Worm (Caenorhabditis elegans): ENCODE data around the gene T04B2.7.

Gene T04B2.7

DNA sequence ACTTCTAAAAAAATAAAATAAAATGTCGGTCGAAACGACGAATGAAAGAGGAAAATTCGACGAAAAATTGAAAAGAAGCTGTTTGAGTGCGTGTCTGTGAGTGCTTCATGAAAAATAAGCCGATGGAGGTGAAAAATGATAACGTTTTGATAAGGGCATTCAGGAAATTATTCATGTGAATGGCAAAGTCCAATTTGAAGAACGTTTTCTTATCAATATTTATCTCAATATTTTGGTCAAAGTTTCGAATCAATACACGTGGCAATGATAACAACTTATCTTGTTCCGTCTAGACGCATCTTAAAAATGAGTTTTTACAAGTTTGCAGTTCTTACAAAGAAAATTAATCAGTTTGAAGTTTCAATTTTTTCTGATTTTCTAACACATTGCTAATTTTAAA lies 3.1 kb upstream of the T04B2.7 start (continued):
- TF ChIP-seq mab-5 (tag; optimal IDR thresholded peaks at IDR 0.05), result no peak
- no peak for TF ChIP-seq nhr-129 (tag; optimal IDR thresholded peaks at IDR 0.05)
- TF ChIP-seq nhr-10 (tag; optimal IDR thresholded peaks at IDR 0.05), result no peak

- TF ChIP-seq mbf-1 (tag; optimal IDR thresholded peaks at IDR 0.05) (no peak), unc-39 (tag; optimal IDR thresholded peaks at IDR 0.05) (no peak), dmd-4 (tag; optimal IDR thresholded peaks at IDR 0.05) (no peak), ZK546.5 (tag; optimal IDR thresholded peaks at IDR 0.05) (no peak), lin-13 (GFP tag; optimal IDR thresholded peaks at IDR 0.05) (no peak), sma-9 (GFP tag; optimal IDR thresholded peaks at IDR 0.05) (no peak), sma-9 (tag; optimal IDR thresholded peaks at IDR 0.05) (no peak), blmp-1 (tag; optimal IDR thresholded peaks at IDR 0.05; ENCODE audit: insufficient read depth) (no peak), lsy-2 (tag; optimal IDR thresholded peaks at IDR 0.05) (no peak), aly-2 (tag; optimal IDR thresholded peaks at IDR 0.05) (no peak), unc-55 (GFP tag; optimal IDR thresholded peaks at IDR 0.05) (no peak), ztf-4 (tag; optimal IDR thresholded peaks at IDR 0.05) (no peak), skn-1 (tag; optimal IDR thresholded peaks at IDR 0.05) (no peak)
Measured at ce11 chrIV:10053550-10053949, 2.5 kb downstream of the T04B2.7 start, which contains the start of gene srv-12. Gene srv-12 (minus strand): TSS chrIV:10053650.

DNA sequence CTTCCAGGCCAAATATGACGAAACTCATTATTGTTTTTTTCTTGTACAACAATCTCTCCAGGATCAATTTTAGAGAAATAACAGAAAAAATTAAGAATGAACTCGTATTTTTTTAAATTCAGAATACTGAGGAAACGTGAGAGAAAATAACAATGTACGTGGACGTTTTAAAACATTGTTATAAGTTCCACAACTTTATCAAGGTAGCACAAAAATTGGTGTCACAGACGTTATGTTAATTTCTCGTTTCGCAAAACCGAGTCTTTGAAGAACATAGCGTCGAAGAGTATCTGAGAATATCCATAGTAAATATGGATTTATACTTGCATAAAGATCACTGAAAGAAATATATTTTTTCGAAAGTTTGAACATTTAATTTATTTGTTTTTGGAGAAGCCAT lies 5.0 kb downstream of the T04B2.7 start, which contains the start of gene T04B2.8:
T04B2.8 (minus strand) TSS at position 101 of the 400 bp plus-strand sequence.
- no peak for TF ChIP-seq unc-39 (tag; optimal IDR thresholded peaks at IDR 0.05)
- TF ChIP-seq lin-13 (GFP tag; optimal IDR thresholded peaks at IDR 0.05), result no peak
- TF ChIP-seq crh-2 (tag; optimal IDR thresholded peaks at IDR 0.05), result no peak
- TF ChIP-seq C34F6.9 (tag; optimal IDR thresholded peaks at IDR 0.05), result no peak
- no peak for TF ChIP-seq ZK546.5 (tag; optimal IDR thresholded peaks at IDR 0.05)
- TF ChIP-seq elt-3 (tag; optimal IDR thresholded peaks at IDR 0.05), result no peak
- no peak for TF ChIP-seq unc-55 (GFP tag; optimal IDR thresholded peaks at IDR 0.05)
- no peak for TF ChIP-seq ama-1 (optimal IDR thresholded peaks at IDR 0.05)
- TF ChIP-seq lsy-2 (tag; optimal IDR thresholded peaks at IDR 0.05), result no peak
- no peak for TF ChIP-seq sma-3 (GFP tag; optimal IDR thresholded peaks at IDR 0.05)
- no peak for TF ChIP-seq nhr-10 (tag; optimal IDR thresholded peaks at IDR 0.05)
- TF ChIP-seq aly-2 (tag; optimal IDR thresholded peaks at IDR 0.05), result no peak

DNA sequence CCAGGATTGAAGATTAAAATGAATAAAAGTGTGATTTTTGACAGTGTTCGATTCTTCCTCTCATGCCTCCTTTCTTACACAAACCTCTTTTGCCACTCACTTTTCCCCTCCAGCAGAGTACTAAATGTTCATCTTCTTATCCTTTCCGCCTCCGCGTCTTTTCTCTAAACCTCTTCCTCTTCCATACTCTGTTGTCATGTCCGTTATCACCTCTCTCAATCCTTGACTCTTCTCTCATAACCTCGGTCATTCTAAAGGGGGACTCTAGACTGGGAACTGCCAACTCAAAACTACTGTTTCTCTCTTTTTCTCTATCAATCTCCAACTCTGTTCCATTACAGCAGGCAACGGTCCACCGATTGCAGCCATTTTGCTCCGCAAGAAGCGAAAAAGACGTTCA lies 7.8 kb downstream of the T04B2.7 start:
- TF ChIP-seq aly-2 (tag; optimal IDR thresholded peaks at IDR 0.05) (no peak), nhr-129 (tag; optimal IDR thresholded peaks at IDR 0.05) (peak; percentile 27)

DNA sequence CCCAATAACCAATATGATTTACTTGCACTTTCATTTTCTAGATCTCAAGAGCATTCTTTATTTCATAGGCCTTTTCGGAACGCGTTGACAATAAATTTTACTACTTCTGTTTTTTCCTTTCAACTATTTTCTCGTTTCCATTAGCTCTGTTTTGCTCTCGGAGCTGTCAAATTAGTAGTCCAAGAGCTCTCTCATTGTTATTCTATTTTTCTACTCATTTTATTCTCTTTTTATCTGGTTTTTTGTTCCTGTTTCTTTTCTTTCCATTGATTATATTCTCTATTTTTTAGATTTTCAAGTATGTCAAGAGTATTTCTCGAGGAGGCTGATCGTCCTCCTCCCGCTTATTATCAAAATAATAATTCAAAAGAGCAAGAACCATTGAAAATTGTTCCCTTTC lies 8.9 kb downstream of the T04B2.7 start, which contains the start of gene T04B2.3:
T04B2.3 (plus strand) TSS at position 301 of the 400 bp plus-strand sequence.
- TF ChIP-seq lin-11 (tag; optimal IDR thresholded peaks at IDR 0.05) (no peak), sem-4 (tag; optimal IDR thresholded peaks at IDR 0.05) (no peak), ceh-82 (tag; optimal IDR thresholded peaks at IDR 0.05) (no peak), unc-55 (GFP tag; optimal IDR thresholded peaks at IDR 0.05) (no peak), nhr-11 (tag; optimal IDR thresholded peaks at IDR 0.05) (no peak), ztf-11 (tag; optimal IDR thresholded peaks at IDR 0.05) (no peak), aly-2 (tag; optimal IDR thresholded peaks at IDR 0.05) (no peak), snpc-4 (tag; optimal IDR thresholded peaks at IDR 0.05) (no peak), F13H6.1 (tag; optimal IDR thresholded peaks at IDR 0.05) (no peak), ztf-1 (GFP tag; conservative IDR thresholded peaks at IDR 0.05) (no peak), nhr-21 (tag; optimal IDR thresholded peaks at IDR 0.05) (no peak), mbf-1 (tag; optimal IDR thresholded peaks at IDR 0.05) (no peak), lin-39 (tag; optimal IDR thresholded peaks at IDR 0.05) (no peak)

ce11 chrIV:10046005-10046404 lies 10.0 kb downstream of the T04B2.7 start:
- TF ChIP-seq nhr-129 (tag; optimal IDR thresholded peaks at IDR 0.05) (peak; percentile 10), nhr-6 (tag; optimal IDR thresholded peaks at IDR 0.05) (no peak), alr-1 (tag; optimal IDR thresholded peaks at IDR 0.05) (no peak), sma-9 (GFP tag; optimal IDR thresholded peaks at IDR 0.05) (no peak), sma-9 (tag; optimal IDR thresholded peaks at IDR 0.05) (no peak), ZK546.5 (tag; optimal IDR thresholded peaks at IDR 0.05) (no peak), unc-55 (GFP tag; optimal IDR thresholded peaks at IDR 0.05) (peak; percentile 54), peb-1 (tag; optimal IDR thresholded peaks at IDR 0.05) (no peak), elt-3 (tag; optimal IDR thresholded peaks at IDR 0.05) (no peak), nhr-77 (tag; optimal IDR thresholded peaks at IDR 0.05) (no peak), gmeb-1 (tag; optimal IDR thresholded peaks at IDR 0.05) (no peak), ama-1 (optimal IDR thresholded peaks at IDR 0.05) (no peak), lsy-2 (tag; optimal IDR thresholded peaks at IDR 0.05) (no peak), dmd-4 (tag; optimal IDR thresholded peaks at IDR 0.05) (no peak), aly-2 (tag; optimal IDR thresholded peaks at IDR 0.05) (no peak), ceh-16 (tag; optimal IDR thresholded peaks at IDR 0.05) (no peak), mdl-1 (tag; optimal IDR thresholded peaks at IDR 0.05) (no peak)

All from whole organism, L2 larva.